Worm (Caenorhabditis elegans): ENCODE data around the gene C16C10.1.
A peak's percentile ranks its signal among the peaks of the same experiment; 100 is the strongest.

- TF ChIP-seq aly-2 (tag; optimal IDR thresholded peaks at IDR 0.05) (no peak), lin-1 (GFP tag; IDR thresholded peaks at IDR 0.05) (no peak), fkh-10 (GFP tag; optimal IDR thresholded peaks at IDR 0.05) (peak; percentile 72), aha-1 (tag) (peak; percentile 98), nhr-10 (tag; optimal IDR thresholded peaks at IDR 0.05) (peak; percentile 83)
These were observed 42.5 kb upstream of the C16C10.1 start for ce11 chrIII:4223668-4224127.
